Worm (Caenorhabditis elegans) whole organism, mixed stage, embryonic: ENCODE results near the gene idpp-4.

Source experiments
- M03D4.4 ChIP-seq: sonication (generic microtip); optimal IDR thresholded peaks from 2 replicates; lab custom pipeline; 2017; ENCODE audit warnings: mild to moderate bottlenecking, missing genetic modification characterization, missing compliant biosample characterization
- bed-3 ChIP-seq: fragments of 200-800 bp; sonication (Bioruptor generic); optimal IDR thresholded peaks from 3 replicates; lab custom pipeline; 2018; ENCODE audit warnings: mild to moderate bottlenecking, missing genetic modification characterization, moderate library complexity, missing compliant biosample characterization
- blmp-1 ChIP-seq: fragments of 150-350 bp; optimal IDR thresholded peaks from 2 replicates; lab custom pipeline; 2014; ENCODE audit warnings: missing biosample characterization, missing genetic modification characterization
- ceh-39 ChIP-seq: fragments of 150-350 bp; optimal IDR thresholded peaks from 2 replicates; lab custom pipeline; 2014; ENCODE audit warnings: missing biosample characterization, missing genetic modification characterization
- ceh-43 ChIP-seq: fragments of 200-800 bp; sonication (Bioruptor generic); optimal IDR thresholded peaks from 2 replicates; lab custom pipeline; 2018; ENCODE audit warnings: mild to moderate bottlenecking, missing genetic modification characterization, moderate library complexity, missing compliant biosample characterization
- ceh-83 ChIP-seq: fragments of 200-800 bp; sonication (Bioruptor generic); optimal IDR thresholded peaks from 2 replicates; lab custom pipeline; 2018; ENCODE audit warnings: mild to moderate bottlenecking, missing genetic modification characterization, missing compliant biosample characterization
- ces-1 ChIP-seq: fragments of 150-350 bp; optimal IDR thresholded peaks from 2 replicates; lab custom pipeline; 2014; ENCODE audit warnings: missing biosample characterization, missing genetic modification reagents, missing genetic modification characterization
- cnd-1 ChIP-seq: fragments of 200-800 bp; sonication (Bioruptor generic); optimal IDR thresholded peaks from 2 replicates; lab custom pipeline; 2018; ENCODE audit warnings: mild to moderate bottlenecking, missing genetic modification characterization, missing compliant biosample characterization
- drap-1 ChIP-seq: fragments of 200-800 bp; sonication (Bioruptor generic); optimal IDR thresholded peaks from 3 replicates; lab custom pipeline; 2018; ENCODE audit warnings: mild to moderate bottlenecking, missing genetic modification characterization, missing compliant biosample characterization
- elt-1 ChIP-seq: sonication (generic microtip); optimal IDR thresholded peaks from 2 replicates; lab custom pipeline; 2017; ENCODE audit warnings: missing genetic modification characterization, mild to moderate bottlenecking, missing compliant biosample characterization, antibody characterized with exemption, moderate library complexity, borderline replicate concordance; ENCODE audit not compliant: insufficient read depth
- elt-3 ChIP-seq: fragments of 150-350 bp; optimal IDR thresholded peaks from 2 replicates; lab custom pipeline; 2014; ENCODE audit warnings: missing biosample characterization, missing genetic modification characterization
- flh-1 ChIP-seq: fragments of 200-800 bp; sonication (Bioruptor generic); optimal IDR thresholded peaks from 2 replicates; lab custom pipeline; 2018; ENCODE audit warnings: mild to moderate bottlenecking, missing genetic modification characterization, moderate library complexity, missing compliant biosample characterization
- ham-2 ChIP-seq: fragments of 200-800 bp; sonication (Bioruptor generic); optimal IDR thresholded peaks from 2 replicates; lab custom pipeline; 2018; ENCODE audit warnings: mild to moderate bottlenecking, missing genetic modification characterization, missing compliant biosample characterization
- hlh-1 ChIP-seq: fragments of 150-350 bp; optimal IDR thresholded peaks from 2 replicates; lab custom pipeline; 2014; ENCODE audit warnings: missing biosample characterization, missing genetic modification reagents, missing genetic modification characterization
- lin-13 ChIP-seq: fragments of 150-350 bp; optimal IDR thresholded peaks from 2 replicates; lab custom pipeline; 2014; ENCODE audit warnings: missing biosample characterization, missing genetic modification characterization
- lin-32 ChIP-seq: fragments of 200-800 bp; sonication (Bioruptor generic); optimal IDR thresholded peaks from 2 replicates; lab custom pipeline; 2018; ENCODE audit warnings: mild to moderate bottlenecking, missing genetic modification characterization, missing compliant biosample characterization
- lsy-2 ChIP-seq: fragments of 150-350 bp; optimal IDR thresholded peaks from 2 replicates; lab custom pipeline; 2014; ENCODE audit warnings: missing biosample characterization, missing genetic modification characterization
- mep-1 ChIP-seq: fragments of 150-350 bp; optimal IDR thresholded peaks from 2 replicates; lab custom pipeline; 2017; ENCODE audit warnings: missing biosample characterization, missing genetic modification reagents, missing genetic modification characterization, inconsistent platforms
- mls-2 ChIP-seq: sonication (generic microtip); optimal IDR thresholded peaks from 2 replicates; lab custom pipeline; 2016; ENCODE audit warnings: mild to moderate bottlenecking, missing genetic modification characterization, moderate library complexity, missing compliant biosample characterization
- nhr-12 ChIP-seq: fragments of 150-350 bp; optimal IDR thresholded peaks from 2 replicates; lab custom pipeline; 2014; ENCODE audit warnings: missing biosample characterization, missing genetic modification characterization
- nhr-2 ChIP-seq: fragments of 150-350 bp; optimal IDR thresholded peaks from 2 replicates; lab custom pipeline; 2014; ENCODE audit warnings: missing biosample characterization, missing genetic modification characterization
- nhr-237 ChIP-seq: fragments of 150-350 bp; optimal IDR thresholded peaks from 2 replicates; lab custom pipeline; 2014; ENCODE audit warnings: missing biosample characterization, missing genetic modification characterization
- nhr-76 ChIP-seq: sonication (generic microtip); optimal IDR thresholded peaks from 2 replicates; lab custom pipeline; 2017; ENCODE audit warnings: missing biosample characterization, missing genetic modification characterization
- pha-4 ChIP-seq: fragments of 150-350 bp; optimal IDR thresholded peaks from 2 replicates; lab custom pipeline; 2018; ENCODE audit warnings: missing biosample characterization, missing genetic modification reagents, missing genetic modification characterization
- sem-2 ChIP-seq: fragments of 200-800 bp; sonication (Bioruptor generic); optimal IDR thresholded peaks from 2 replicates; lab custom pipeline; 2018; ENCODE audit warnings: mild to moderate bottlenecking, missing genetic modification characterization, missing compliant biosample characterization
- snpc-4 ChIP-seq: fragments of 150-350 bp; optimal IDR thresholded peaks from 2 replicates; lab custom pipeline; 2014; ENCODE audit warnings: missing biosample characterization, missing genetic modification characterization
- sptf-1 ChIP-seq: sonication (generic microtip); optimal IDR thresholded peaks from 2 replicates; lab custom pipeline; 2017; ENCODE audit warnings: mild to moderate bottlenecking, missing genetic modification characterization, moderate library complexity, missing compliant biosample characterization
- unc-120 ChIP-seq: sonication (generic microtip); optimal IDR thresholded peaks from 2 replicates; lab custom pipeline; 2017; ENCODE audit warnings: missing genetic modification characterization, missing compliant biosample characterization; ENCODE audit not compliant: poor library complexity, severe bottlenecking
- unc-39 ChIP-seq: fragments of 150-350 bp; optimal IDR thresholded peaks from 2 replicates; lab custom pipeline; 2014; ENCODE audit warnings: missing biosample characterization, missing genetic modification characterization
- unc-62 ChIP-seq: fragments of 150-350 bp; optimal IDR thresholded peaks from 2 replicates; lab custom pipeline; 2014; ENCODE audit warnings: missing biosample characterization, missing genetic modification reagents, missing genetic modification characterization
- zip-8 ChIP-seq: fragments of 150-350 bp; optimal IDR thresholded peaks from 2 replicates; lab custom pipeline; 2014; ENCODE audit warnings: missing biosample characterization, missing genetic modification characterization
- ztf-11 ChIP-seq: fragments of 150-350 bp; optimal IDR thresholded peaks from 2 replicates; lab custom pipeline; 2014; ENCODE audit warnings: missing biosample characterization, missing genetic modification characterization

Gene idpp-4

ce11 chrII:10321410-10321809, at the start of gene idpp-4:
TSS of gene idpp-4 (plus strand) at chrII:10321460.
- TF ChIP-seq ceh-43: no peak
- TF ChIP-seq ztf-11 (tag; lab: Kevin White, UChicago): no peak
- TF ChIP-seq elt-1: no peak
- no peak for TF ChIP-seq M03D4.4
- no peak for TF ChIP-seq flh-1 (GFP tag; lab: Kevin White, UChicago)
- no peak for TF ChIP-seq blmp-1 (tag; lab: Kevin White, UChicago)
- no peak for TF ChIP-seq lin-13
- no peak for TF ChIP-seq cnd-1
- no peak for TF ChIP-seq drap-1 (GFP tag; lab: Kevin White, UChicago)
- TF ChIP-seq snpc-4 (tag; lab: Kevin White, UChicago): no peak
- no peak for TF ChIP-seq sem-2 (GFP tag; lab: Kevin White, UChicago)
- no peak for TF ChIP-seq mls-2
- TF ChIP-seq nhr-76 (tag; lab: Kevin White, UChicago): no peak

DNA sequence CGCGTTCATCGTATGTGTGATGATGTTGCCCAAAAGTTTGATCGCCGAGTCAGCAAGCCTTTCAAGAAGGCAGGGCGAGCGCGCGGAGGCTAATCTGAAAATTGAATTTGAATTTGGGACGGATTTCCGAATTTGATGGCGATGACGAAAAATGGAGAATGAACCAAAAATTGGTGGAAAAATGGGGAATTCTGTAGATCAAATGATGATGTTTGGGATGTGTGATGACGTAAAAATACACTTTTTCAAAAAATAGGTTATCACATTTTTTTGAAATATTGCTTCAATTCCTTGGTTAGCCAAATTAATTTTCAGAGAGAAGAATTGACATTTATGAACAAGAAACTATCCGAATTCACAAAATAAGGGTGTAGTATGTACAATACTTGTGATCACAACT, 41.7 kb upstream of the idpp-4 start, which contains the start of gene ZK971.1:
ZK971.1 (minus strand) TSS at position 101 of the 400 bp plus-strand sequence.
- TF ChIP-seq nhr-2 (tag; lab: Kevin White, UChicago): no peak
- TF ChIP-seq ces-1 (GFP tag; lab: Kevin White, UChicago): peak; percentile 29
- TF ChIP-seq, all 35 proteins: peak for 1

- no peak for TF ChIP-seq nhr-237 (tag; lab: Kevin White, UChicago)
- TF ChIP-seq drap-1 (GFP tag; lab: Kevin White, UChicago): no peak
- TF ChIP-seq ceh-83 (GFP tag; lab: Kevin White, UChicago): no peak
- no peak for TF ChIP-seq nhr-12 (tag; lab: Kevin White, UChicago)
- no peak for TF ChIP-seq nhr-76 (tag; lab: Kevin White, UChicago)
- TF ChIP-seq mls-2: no peak
- TF ChIP-seq unc-39 (tag; lab: Kevin White, UChicago): no peak
- no peak for TF ChIP-seq elt-3 (tag; lab: Kevin White, UChicago)
- no peak for TF ChIP-seq lin-13
- no peak for TF ChIP-seq M03D4.4
- no peak for TF ChIP-seq sptf-1 (tag; lab: Kevin White, UChicago)
- TF ChIP-seq ceh-43: no peak
These were observed 39.6 kb upstream of the idpp-4 start for ce11 chrII:10281674-10282073.

- no peak for TF ChIP-seq elt-3 (tag; lab: Kevin White, UChicago)
- TF ChIP-seq ham-2: no peak
- TF ChIP-seq ceh-43: no peak
- TF ChIP-seq pha-4 (tag; lab: Kevin White, UChicago): no peak
- TF ChIP-seq hlh-1 (tag; lab: Kevin White, UChicago): no peak
- TF ChIP-seq ceh-83 (GFP tag; lab: Kevin White, UChicago): no peak
- TF ChIP-seq flh-1 (GFP tag; lab: Kevin White, UChicago): no peak
- TF ChIP-seq unc-62 (GFP tag; lab: Kevin White, UChicago): no peak
- no peak for TF ChIP-seq lin-13
- TF ChIP-seq ces-1 (GFP tag; lab: Kevin White, UChicago): no peak
- no peak for TF ChIP-seq unc-120 (tag; lab: Kevin White, UChicago)
- TF ChIP-seq unc-39 (tag; lab: Kevin White, UChicago): no peak
- no peak for TF ChIP-seq cnd-1
- TF ChIP-seq zip-8 (tag; lab: Kevin White, UChicago): no peak
- TF ChIP-seq blmp-1 (tag; lab: Kevin White, UChicago): no peak
These were observed 38.1 kb upstream of the idpp-4 start for ce11 chrII:10283145-10283544.

DNA sequence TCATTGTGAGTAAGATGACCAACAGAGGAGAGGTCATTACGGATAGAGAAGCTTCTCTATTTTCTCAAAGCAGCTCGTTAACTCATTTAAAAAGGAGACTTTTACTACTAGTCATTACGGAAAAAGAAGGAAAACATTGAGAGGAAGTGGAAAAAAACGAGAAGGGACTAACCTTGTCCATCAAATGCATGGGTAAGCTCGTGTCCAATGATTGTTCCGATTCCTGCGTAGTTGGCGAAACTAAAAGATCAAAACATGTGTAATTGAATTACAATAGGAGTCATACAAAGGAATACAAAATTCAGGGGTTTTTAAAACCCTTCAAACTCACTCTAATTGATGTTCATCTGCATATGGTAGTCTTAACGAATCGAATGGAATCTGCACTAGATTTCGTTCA, 36.3 kb upstream of the idpp-4 start:
- TF ChIP-seq sem-2 (GFP tag; lab: Kevin White, UChicago) (no peak), ham-2 (no peak), ces-1 (GFP tag; lab: Kevin White, UChicago) (peak; percentile 26), bed-3 (GFP tag; lab: Kevin White, UChicago) (no peak), mep-1 (no peak), lsy-2 (tag; lab: Kevin White, UChicago) (no peak), ceh-39 (tag; lab: Kevin White, UChicago) (no peak), lin-32 (no peak)
